Worm (Caenorhabditis elegans): ENCODE results near the gene T26C5.5.

Gene T26C5.5

ce11 chrII:9242804-9243203, 3.7 kb downstream of the T26C5.5 start (continued):
- TF ChIP-seq xbp-1 (tag; optimal IDR thresholded peaks at IDR 0.05) (peak; percentile 68), unc-130 (tag; optimal IDR thresholded peaks at IDR 0.05) (peak; percentile 49), nhr-28 (tag; optimal IDR thresholded peaks at IDR 0.05) (no peak), C04F5.9 (tag; optimal IDR thresholded peaks at IDR 0.05) (no peak), pax-3 (tag; optimal IDR thresholded peaks at IDR 0.05) (no peak), fkh-4 (tag; optimal IDR thresholded peaks at IDR 0.05; ENCODE audit: borderline replicate concordance) (no peak), alr-1 (tag; optimal IDR thresholded peaks at IDR 0.05; ENCODE audit: borderline replicate concordance) (no peak), nhr-237 (tag; optimal IDR thresholded peaks at IDR 0.05) (peak; percentile 14), lin-14 (GFP tag; optimal IDR thresholded peaks at IDR 0.05) (peak; percentile 59), tbx-2 (tag; optimal IDR thresholded peaks at IDR 0.05) (peak; percentile 60), sptf-1 (tag; optimal IDR thresholded peaks at IDR 0.05) (no peak), vab-15 (tag; optimal IDR thresholded peaks at IDR 0.05) (no peak), sup-37 (GFP tag; optimal IDR thresholded peaks at IDR 0.05) (no peak), C34B4.2 (tag; optimal IDR thresholded peaks at IDR 0.05) (no peak), nhr-47 (tag; optimal IDR thresholded peaks at IDR 0.05) (peak; percentile 65), C16A3.4 (tag; optimal IDR thresholded peaks at IDR 0.05) (no peak), rnt-1 (tag; optimal IDR thresholded peaks at IDR 0.05) (peak; percentile 54), egl-13 (tag; optimal IDR thresholded peaks at IDR 0.05) (no peak), ces-1 (GFP tag; optimal IDR thresholded peaks at IDR 0.05) (no peak), ceh-63 (GFP tag; optimal IDR thresholded peaks at IDR 0.05) (no peak), snu-23 (GFP tag; optimal IDR thresholded peaks at IDR 0.05) (peak; percentile 69), hlh-17 (GFP tag; optimal IDR thresholded peaks at IDR 0.05; ENCODE audit: borderline replicate concordance) (no peak), fkh-8 (tag; optimal IDR thresholded peaks at IDR 0.05) (no peak), hpl-2 (GFP tag; optimal IDR thresholded peaks at IDR 0.05) (no peak), nhr-11 (tag; optimal IDR thresholded peaks at IDR 0.05) (no peak), mep-1 (tag; optimal IDR thresholded peaks at IDR 0.05) (peak; percentile 68), unc-98 (GFP tag; IDR thresholded peaks at IDR 0.05) (no peak), nhr-12 (tag; optimal IDR thresholded peaks at IDR 0.05) (no peak), ceh-82 (tag; optimal IDR thresholded peaks at IDR 0.05) (peak; percentile 4 to 40 (median 36)), pqm-1 (tag; optimal IDR thresholded peaks at IDR 0.05) (no peak), nhr-71 (tag; optimal IDR thresholded peaks at IDR 0.05) (peak; percentile 67), nhr-90 (tag; optimal IDR thresholded peaks at IDR 0.05; ENCODE audit: poor library complexity) (no peak), blmp-1 (tag; optimal IDR thresholded peaks at IDR 0.05) (peak; percentile 49), ztf-4 (tag; optimal IDR thresholded peaks at IDR 0.05) (no peak), ets-5 (GFP tag; IDR thresholded peaks at IDR 0.05) (no peak), dpl-1 (GFP tag; optimal IDR thresholded peaks at IDR 0.05) (peak; percentile 88 to 95 (median 93)), nhr-77 (tag; optimal IDR thresholded peaks at IDR 0.05) (peak; percentile 15), lin-35 (GFP tag; optimal IDR thresholded peaks at IDR 0.05) (peak; percentile 92 to 95), ceh-90 (tag; optimal IDR thresholded peaks at IDR 0.05) (no peak), skn-1 (tag; optimal IDR thresholded peaks at IDR 0.05) (peak; percentile 46), hlh-4 (tag; optimal IDR thresholded peaks at IDR 0.05) (no peak), Y116A8C.19 (tag; optimal IDR thresholded peaks at IDR 0.05; ENCODE audit: borderline replicate concordance) (no peak), F16B12.6 (tag; optimal IDR thresholded peaks at IDR 0.05) (peak; percentile 16), nhr-20 (tag; optimal IDR thresholded peaks at IDR 0.05) (peak; percentile 51), lir-3 (tag; optimal IDR thresholded peaks at IDR 0.05; ENCODE audit: poor library complexity) (no peak), swsn-7 (tag; optimal IDR thresholded peaks at IDR 0.05) (peak; percentile 54), efl-3 (GFP tag; optimal IDR thresholded peaks at IDR 0.05) (no peak), ceh-8 (GFP tag; optimal IDR thresholded peaks at IDR 0.05) (no peak), unc-86 (tag; optimal IDR thresholded peaks at IDR 0.05) (peak; percentile 34), ztf-11 (tag; optimal IDR thresholded peaks at IDR 0.05) (no peak), lin-15B (tag; optimal IDR thresholded peaks at IDR 0.05) (peak; percentile 41), unc-30 (tag; optimal IDR thresholded peaks at IDR 0.05) (no peak), tlp-1 (tag; optimal IDR thresholded peaks at IDR 0.05) (no peak)

Measured in whole organism, L1 larva.